Worm (Caenorhabditis elegans) whole organism, young adult: ENCODE measurements around the gene F49F1.9.

Experiments
- K11D2.4 ChIP-seq: fragments of 200-800 bp; sonication (Bioruptor generic); IDR thresholded peaks from 2 replicates; pipeline ENCODE4 v1.3.6; 2022; ENCODE audit warnings: missing genetic modification reagents, missing genetic modification characterization, missing compliant biosample characterization
- bed-1 ChIP-seq: fragments of 200-800 bp; sonication (Bioruptor generic); IDR thresholded peaks from 2 replicates; pipeline ENCODE4 v1.3.6; 2022; ENCODE audit warnings: missing genetic modification reagents, missing genetic modification characterization, missing compliant biosample characterization
- let-526 ChIP-seq: fragments of 200-800 bp; sonication (Bioruptor generic); IDR thresholded peaks from 2 replicates; pipeline ENCODE4 v1.3.6; 2022; ENCODE audit warnings: missing genetic modification reagents, missing genetic modification characterization, missing compliant biosample characterization
- nfya-1 ChIP-seq: sonication (generic microtip); optimal IDR thresholded peaks from 2 replicates; lab custom pipeline; 2017; ENCODE audit warnings: antibody characterized with exemption, missing compliant biosample characterization, missing genetic modification characterization, borderline replicate concordance; ENCODE audit not compliant: insufficient read depth
- snpc-4 ChIP-seq, 5 experiments: fragments of 150-350 bp in 1 of 5; sonication (generic microtip) in 4 of 5; optimal IDR thresholded peaks; 2 replicates each; lab custom pipeline; 2014 to 2018; ENCODE audit warnings: missing genetic modification characterization in 5 of 5, missing biosample characterization in 3 of 5, antibody characterized with exemption in 2 of 5, mild to moderate bottlenecking in 2 of 5, missing compliant biosample characterization in 2 of 5, missing genotype in 2 of 5, moderate library complexity in 2 of 5, missing genetic modification reagents in 1 of 5
- unc-62 ChIP-seq: fragments of 150-350 bp; optimal IDR thresholded peaks from 2 replicates; lab custom pipeline; 2014; ENCODE audit warnings: missing biosample characterization, missing genetic modification reagents, missing genetic modification characterization

- TF ChIP-seq nfya-1 (tag; lab: Kevin White, UChicago) (no peak), snpc-4 (GFP tag; optimal IDR thresholded peaks at IDR 0.05; lab: Kevin White, UChicago) (no peak), snpc-4 (tag; optimal IDR thresholded peaks at IDR 0.05; lab: Kevin White, UChicago) (no peak), let-526 (GFP tag; lab: Robert Waterston, UW) (no peak), K11D2.4 (GFP tag; lab: Robert Waterston, UW) (no peak), unc-62 (no peak), bed-1 (no peak)
Observed at ce11 chrIV:4139022-4139421, 1.6 kb upstream of the F49F1.9 start, which contains the start of gene F49F1.10.
